Fruit fly (Drosophila melanogaster) whole organism, embryonic: Measurements from ENCODE around the gene Ubi-p63E.

ENCODE experiments used
- Asciz ChIP-seq: fragments of 200-800 bp; sonication (Bioruptor generic); optimal IDR thresholded peaks from 2 replicates; lab custom pipeline; 2017; ENCODE audit warnings: missing biosample characterization, mild to moderate bottlenecking, missing genetic modification characterization, missing genetic modification reagents
- Awh ChIP-seq: fragments of 200-800 bp; sonication (Bioruptor generic); IDR thresholded peaks from 2 replicates; pipeline ENCODE4, ENCODE4 v1.3.6; 2022; ENCODE audit warnings: missing biosample characterization, missing genetic modification characterization
- CG10147 ChIP-seq: fragments of 200-800 bp; sonication (Bioruptor generic); optimal IDR thresholded peaks from 2 replicates; lab custom pipeline; 2019; ENCODE audit warnings: missing biosample characterization, mild to moderate bottlenecking, missing genetic modification characterization, moderate library complexity
- CG10267 ChIP-seq: fragments of 200-800 bp; sonication (Bioruptor generic); optimal IDR thresholded peaks from 2 replicates; lab custom pipeline; 2018; ENCODE audit warnings: missing biosample characterization, mild to moderate bottlenecking, missing genetic modification characterization, moderate library complexity
- CG10565 ChIP-seq: fragments of 200-800 bp; sonication (Bioruptor generic); optimal IDR thresholded peaks from 3 replicates; lab custom pipeline; 2016; ENCODE audit warnings: missing biosample characterization, mild to moderate bottlenecking, missing genetic modification characterization
- CG10654 ChIP-seq: fragments of 200-800 bp; sonication (Bioruptor generic); optimal IDR thresholded peaks from 2 replicates; lab custom pipeline; 2016; ENCODE audit warnings: missing biosample characterization, missing genetic modification characterization
- CG10959 ChIP-seq: fragments of 200-800 bp; sonication (Bioruptor generic); IDR thresholded peaks from 2 replicates; pipeline ENCODE4 v1.3.6; 2022; ENCODE audit warnings: missing biosample characterization, missing genetic modification characterization
- CG11247 ChIP-seq: fragments of 200-800 bp; sonication (Bioruptor generic); IDR thresholded peaks from 2 replicates; pipeline ENCODE4 v1.3.6; 2022; ENCODE audit warnings: missing biosample characterization, missing genetic modification characterization
- CG11398 ChIP-seq: fragments of 200-800 bp; sonication (Bioruptor generic); optimal IDR thresholded peaks from 2 replicates; lab custom pipeline; 2016; ENCODE audit warnings: missing biosample characterization, missing genetic modification characterization
- CG11456 ChIP-seq: fragments of 200-800 bp; sonication (Bioruptor generic); IDR thresholded peaks from 3 replicates; pipeline ENCODE4 v1.3.6; 2022; ENCODE audit warnings: missing biosample characterization, missing genetic modification characterization
- CG14710 ChIP-seq: fragments of 200-800 bp; sonication (Bioruptor generic); optimal IDR thresholded peaks from 3 replicates; lab custom pipeline; 2019; ENCODE audit warnings: missing biosample characterization, mild to moderate bottlenecking, missing genetic modification characterization, moderate library complexity
- CG16813 ChIP-seq: fragments of 200-800 bp; sonication (Bioruptor generic); IDR thresholded peaks from 3 replicates; pipeline ENCODE4 v1.3.6; 2022; ENCODE audit warnings: missing biosample characterization, missing genetic modification characterization; ENCODE audit not compliant: partially characterized antibody
- CG16863 ChIP-seq: fragments of 200-800 bp; sonication (Bioruptor generic); optimal IDR thresholded peaks from 3 replicates; lab custom pipeline; 2016; ENCODE audit warnings: missing biosample characterization, missing genetic modification characterization
- CG17361 ChIP-seq: fragments of 200-800 bp; sonication (Bioruptor generic); IDR thresholded peaks from 3 replicates; pipeline ENCODE4 v1.3.6; 2022; ENCODE audit warnings: missing biosample characterization, missing genetic modification characterization
- CG17385 ChIP-seq: fragments of 200-800 bp; sonication (Bioruptor generic); optimal IDR thresholded peaks from 3 replicates; lab custom pipeline; 2018; ENCODE audit warnings: missing biosample characterization, mild to moderate bottlenecking, missing genetic modification characterization
- CG17829 ChIP-seq: fragments of 200-800 bp; optimal IDR thresholded peaks from 2 replicates; lab custom pipeline; 2019; ENCODE audit warnings: missing biosample characterization, mild to moderate bottlenecking, missing genetic modification characterization, moderate library complexity
- CG18476 ChIP-seq: fragments of 200-800 bp; sonication (Bioruptor generic); optimal IDR thresholded peaks from 2 replicates; lab custom pipeline; 2016; ENCODE audit warnings: missing biosample characterization, mild to moderate bottlenecking, missing genetic modification characterization
- CG32532 ChIP-seq: fragments of 200-800 bp; sonication (Bioruptor generic); IDR thresholded peaks from 2 replicates; pipeline ENCODE4 v1.3.6; 2022; ENCODE audit warnings: missing biosample characterization, missing genetic modification characterization
- CG33213 ChIP-seq: fragments of 200-800 bp; sonication (Bioruptor generic); optimal IDR thresholded peaks from 3 replicates; lab custom pipeline; 2016; ENCODE audit warnings: missing biosample characterization, missing genetic modification characterization
- CG3407 ChIP-seq: fragments of 200-800 bp; sonication (Bioruptor generic); optimal IDR thresholded peaks from 2 replicates; lab custom pipeline; 2018; ENCODE audit warnings: missing biosample characterization, mild to moderate bottlenecking, missing genetic modification characterization
- CG34376 ChIP-seq: fragments of 200-800 bp; sonication (Bioruptor generic); optimal IDR thresholded peaks from 2 replicates; lab custom pipeline; 2018; ENCODE audit warnings: missing biosample characterization, mild to moderate bottlenecking, missing genetic modification characterization
- CG3995 ChIP-seq: fragments of 200-800 bp; sonication (Bioruptor generic); optimal IDR thresholded peaks from 3 replicates; lab custom pipeline; 2016; ENCODE audit warnings: missing biosample characterization, missing genetic modification characterization
- CG6175 ChIP-seq: fragments of 200-800 bp; sonication (Bioruptor generic); IDR thresholded peaks from 3 replicates; pipeline ENCODE4 v1.3.6; 2022; ENCODE audit warnings: missing biosample characterization, missing genetic modification characterization
- CG6654 ChIP-seq: fragments of 200-800 bp; sonication (Bioruptor generic); optimal IDR thresholded peaks from 2 replicates; lab custom pipeline; 2017; ENCODE audit warnings: missing biosample characterization, mild to moderate bottlenecking, missing genetic modification characterization
- CG6813 ChIP-seq: fragments of 200-800 bp; sonication (Bioruptor generic); optimal IDR thresholded peaks from 2 replicates; lab custom pipeline; 2017; ENCODE audit warnings: missing biosample characterization, missing genetic modification characterization, mild to moderate bottlenecking, moderate library complexity, missing genetic modification reagents
- CG7372 ChIP-seq: fragments of 200-800 bp; sonication (Bioruptor generic); IDR thresholded peaks from 2 replicates; pipeline ENCODE4 v1.3.6; 2022; ENCODE audit warnings: missing biosample characterization, missing genetic modification characterization
- CG8478 ChIP-seq: fragments of >200 bp; optimal IDR thresholded peaks from 2 replicates; lab custom pipeline; 2018
- Fer3 ChIP-seq: fragments of 200-800 bp; sonication (Bioruptor generic); optimal IDR thresholded peaks from 2 replicates; lab custom pipeline; 2018; ENCODE audit warnings: missing biosample characterization, mild to moderate bottlenecking, missing genetic modification characterization, moderate library complexity
- HLH3B ChIP-seq: fragments of 200-800 bp; sonication (Bioruptor generic); IDR thresholded peaks from 2 replicates; pipeline ENCODE4 v1.3.6; 2022; ENCODE audit warnings: missing biosample characterization, missing genetic modification characterization
- HLH54F ChIP-seq: fragments of 200-800 bp; sonication (Bioruptor generic); optimal IDR thresholded peaks from 3 replicates; lab custom pipeline; 2016; ENCODE audit warnings: missing biosample characterization, missing genetic modification characterization
- HmgZ ChIP-seq: fragments of 200-800 bp; sonication (Bioruptor generic); optimal IDR thresholded peaks from 2 replicates; lab custom pipeline; 2018; ENCODE audit warnings: missing biosample characterization, mild to moderate bottlenecking, missing genetic modification characterization
- Meics ChIP-seq: fragments of 200-800 bp; sonication (Bioruptor generic); optimal IDR thresholded peaks from 2 replicates; lab custom pipeline; 2017; ENCODE audit warnings: missing biosample characterization, mild to moderate bottlenecking, missing genetic modification characterization
- Nf-YC ChIP-seq: fragments of 200-800 bp; optimal IDR thresholded peaks from 3 replicates; lab custom pipeline; 2019; ENCODE audit warnings: missing biosample characterization, mild to moderate bottlenecking, missing genetic modification characterization, moderate library complexity
- Ravus ChIP-seq: fragments of 200-800 bp; sonication (Bioruptor generic); IDR thresholded peaks from 2 replicates; pipeline ENCODE4 v1.3.6; 2022; ENCODE audit warnings: missing biosample characterization, missing genetic modification characterization
- Rx ChIP-seq: fragments of 200-800 bp; sonication (Bioruptor generic); IDR thresholded peaks from 2 replicates; pipeline ENCODE4 v1.3.6; 2022; ENCODE audit warnings: missing biosample characterization, missing genetic modification characterization
- Sox100B ChIP-seq: fragments of 200-800 bp; sonication (Bioruptor generic); optimal IDR thresholded peaks from 3 replicates; lab custom pipeline; 2018; ENCODE audit warnings: missing biosample characterization, mild to moderate bottlenecking, missing genetic modification characterization
- Spps ChIP-seq: fragments of 200-800 bp; sonication (Bioruptor generic); optimal IDR thresholded peaks from 2 replicates; lab custom pipeline; 2018; ENCODE audit warnings: missing biosample characterization, mild to moderate bottlenecking, missing genetic modification characterization
- Trl ChIP-seq, 3 experiments: fragments of >200 bp in 2 of 3; fragments of 200-800 bp in 1 of 3; sonication (Bioruptor generic) in 1 of 3; optimal IDR thresholded peaks; 2 replicates in 1 of 3; 3 replicates in 2 of 3; lab custom pipeline; 2016 to 2017; ENCODE audit warnings: missing biosample characterization in 1 of 3, missing genetic modification characterization in 1 of 3
- chif ChIP-seq, 2 experiments: fragments of 200-800 bp; sonication (Bioruptor generic); optimal IDR thresholded peaks; 3 replicates each; lab custom pipeline; 2016; ENCODE audit warnings: missing biosample characterization in 2 of 2, missing genetic modification characterization in 2 of 2
- ci ChIP-seq: fragments of 200-800 bp; sonication (Bioruptor generic); IDR thresholded peaks from 3 replicates; pipeline ENCODE4 v1.3.6; 2022; ENCODE audit warnings: missing biosample characterization, missing genetic modification characterization
- fd3F ChIP-seq: fragments of 200-800 bp; sonication (Bioruptor generic); optimal IDR thresholded peaks from 2 replicates; lab custom pipeline; 2018; ENCODE audit warnings: missing biosample characterization, mild to moderate bottlenecking, missing genetic modification characterization, moderate library complexity
- hkb ChIP-seq, 2 experiments: fragments of 200-800 bp in 1 of 2; fragments of >200 bp in 1 of 2; sonication (Bioruptor generic) in 1 of 2; IDR thresholded peaks in 1 of 2; optimal IDR thresholded peaks in 1 of 2; 2 replicates each; pipeline versions ENCODE4 v1.3.6 to Lab custom; 2017 to 2022; ENCODE audit warnings: missing biosample characterization in 1 of 2, missing genetic modification characterization in 1 of 2
- otp ChIP-seq: fragments of 200-800 bp; sonication (Bioruptor generic); IDR thresholded peaks from 3 replicates; pipeline ENCODE4, ENCODE4 v1.3.6; 2022; ENCODE audit warnings: missing biosample characterization, missing genetic modification characterization
- pb ChIP-seq: fragments of 200-800 bp; sonication (Bioruptor generic); optimal IDR thresholded peaks from 3 replicates; lab custom pipeline; 2016; ENCODE audit warnings: missing biosample characterization, missing genetic modification characterization
- ro ChIP-seq: fragments of 200-800 bp; sonication (Bioruptor generic); IDR thresholded peaks from 2 replicates; pipeline ENCODE4 v1.3.6; 2022; ENCODE audit warnings: missing biosample characterization, missing genetic modification characterization
- sd ChIP-seq: fragments of 200-800 bp; sonication (Bioruptor generic); optimal IDR thresholded peaks from 3 replicates; lab custom pipeline; 2018; ENCODE audit warnings: missing biosample characterization, mild to moderate bottlenecking, missing genetic modification characterization, moderate library complexity
- sisA ChIP-seq: fragments of 200-800 bp; sonication (Bioruptor generic); IDR thresholded peaks from 2 replicates; pipeline ENCODE4 v1.3.6; 2022; ENCODE audit warnings: missing biosample characterization, missing genetic modification characterization
- tio ChIP-seq: fragments of 200-800 bp; sonication (Bioruptor generic); optimal IDR thresholded peaks from 2 replicates; lab custom pipeline; 2017; ENCODE audit warnings: missing biosample characterization, missing genetic modification characterization, inconsistent platforms
- wek ChIP-seq: fragments of 200-800 bp; sonication (Bioruptor generic); optimal IDR thresholded peaks from 3 replicates; lab custom pipeline; 2018; ENCODE audit warnings: missing biosample characterization, mild to moderate bottlenecking, missing genetic modification characterization, moderate library complexity
- wor ChIP-seq: fragments of 200-800 bp; sonication (Bioruptor generic); IDR thresholded peaks from 2 replicates; pipeline ENCODE4 v1.3.6; 2022; ENCODE audit warnings: missing biosample characterization, missing genetic modification characterization

Gene Ubi-p63E

DNA sequence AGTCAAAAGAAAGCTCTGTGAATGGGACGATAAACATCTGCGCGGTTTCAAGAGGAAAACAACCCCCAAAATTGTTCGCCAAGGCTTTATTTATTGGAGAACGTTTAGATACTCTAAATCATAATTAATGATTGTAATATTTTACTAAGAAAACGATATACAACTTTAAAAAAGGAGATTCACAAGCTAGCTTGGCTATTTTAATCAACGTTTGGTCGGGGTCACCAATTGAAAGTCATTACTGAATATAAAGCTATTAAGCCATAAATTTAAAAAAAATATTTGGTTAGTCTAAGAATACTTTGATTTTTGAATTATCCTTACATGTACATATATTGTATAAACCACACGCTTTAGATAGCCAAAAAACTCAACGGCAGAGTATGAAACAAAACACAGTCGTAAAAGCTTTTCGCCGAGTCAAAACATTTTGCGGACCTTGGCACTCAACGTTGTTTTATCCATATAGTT, 10.8 kb downstream of the Ubi-p63E start, which contains the start of gene Fie (continued):
- no peak for TF ChIP-seq chif (GFP tag; optimal IDR thresholded peaks at IDR 0.05; lab: Kevin White, UChicago)
- peak; percentile 13 for TF ChIP-seq CG16863
- TF ChIP-seq CG11247 (GFP tag; lab: Robert Waterston, UW) = no peak
- peak; percentile 21 for TF ChIP-seq Nf-YC (tag; lab: Kevin White, UChicago)
- no peak for TF ChIP-seq wek (GFP tag; lab: Kevin White, UChicago)
- TF ChIP-seq CG10959 = no peak
- no peak for TF ChIP-seq CG16813 (GFP tag; lab: Robert Waterston, UW)
- TF ChIP-seq CG17385 = peak; percentile 71
- peak; percentile 72 for TF ChIP-seq CG17361 (GFP tag; lab: Robert Waterston, UW)
- TF ChIP-seq CG33213 (GFP tag; lab: Kevin White, UChicago) = peak; percentile 4
- no peak for TF ChIP-seq CG11456 (GFP tag; lab: Robert Waterston, UW)
- TF ChIP-seq CG11398 (GFP tag; lab: Kevin White, UChicago) = no peak
- peak; percentile 33 for TF ChIP-seq sd (tag; lab: Kevin White, UChicago)
- peak; percentile 57 for TF ChIP-seq Asciz (GFP tag; lab: Kevin White, UChicago)
- peak; percentile 63 for TF ChIP-seq tio
- TF ChIP-seq CG17829 (tag; lab: Kevin White, UChicago) = peak; percentile 31
- TF ChIP-seq CG10147 (GFP tag; lab: Kevin White, UChicago) = peak; percentile 82
- peak; percentile 50 for TF ChIP-seq CG18476 (GFP tag; lab: Kevin White, UChicago)
- peak; percentile 43 for TF ChIP-seq HmgZ (tag; lab: Kevin White, UChicago)
- TF ChIP-seq CG14710 (tag; lab: Kevin White, UChicago) = peak; percentile 25
- peak; percentile 54; the same call in 1 of the 2 replicates for TF ChIP-seq sisA (GFP tag; lab: Robert Waterston, UW)
- TF ChIP-seq CG3995 (GFP tag; lab: Kevin White, UChicago) = no peak
- TF ChIP-seq CG32532 = peak; percentile 63
- peak; percentile 67 for TF ChIP-seq Sox100B (GFP tag; lab: Kevin White, UChicago)
- no peak for TF ChIP-seq ro (GFP tag; lab: Robert Waterston, UW)
- TF ChIP-seq otp (GFP tag; lab: Robert Waterston, UW) = no peak
- TF ChIP-seq fd3F (GFP tag; lab: Kevin White, UChicago) = peak; percentile 57
- TF ChIP-seq CG6175 (GFP tag; lab: Robert Waterston, UW) = no peak
- TF ChIP-seq CG7372 (GFP tag; lab: Robert Waterston, UW) = 0 out of 2 replicates have a peak, but pooled peaks have one; percentile 16
- peak; percentile 60 for TF ChIP-seq HLH54F
- no peak for TF ChIP-seq Spps (tag; lab: Kevin White, UChicago)
- TF ChIP-seq Trl (optimal IDR thresholded peaks at IDR 0.05; lab: Kevin White, UChicago) = no peak
- no peak for TF ChIP-seq Trl (GFP tag; optimal IDR thresholded peaks at IDR 0.05; lab: Kevin White, UChicago)
- TF ChIP-seq CG3407 (GFP tag; lab: Kevin White, UChicago) = peak; percentile 26
- TF ChIP-seq CG10267 (tag; lab: Kevin White, UChicago) = peak; percentile 41
- TF ChIP-seq wor (GFP tag; lab: Robert Waterston, UW) = 0 out of 2 replicates have a peak, but pooled peaks have one; percentile 29
- peak; percentile 51 for TF ChIP-seq CG6813 (GFP tag; lab: Kevin White, UChicago)
- TF ChIP-seq Fer3 (tag; lab: Kevin White, UChicago) = peak; percentile 63
- no peak for TF ChIP-seq CG10565 (GFP tag; lab: Kevin White, UChicago)
- no peak for TF ChIP-seq Ravus (GFP tag; lab: Robert Waterston, UW)
- no peak for TF ChIP-seq CG6654
- TF ChIP-seq Meics (GFP tag; lab: Kevin White, UChicago) = peak; percentile 83
- TF ChIP-seq HLH3B (GFP tag; lab: Robert Waterston, UW) = no peak
- TF ChIP-seq CG10654 (GFP tag; lab: Kevin White, UChicago) = no peak
- 0 out of 3 replicates have a peak, but pooled peaks have one; percentile 33 for TF ChIP-seq ci
- no peak for TF ChIP-seq hkb (optimal IDR thresholded peaks at IDR 0.05; lab: Kevin White, UChicago)
- peak; percentile 53 for TF ChIP-seq hkb (GFP tag; IDR thresholded peaks at IDR 0.05; lab: Robert Waterston, UW)
- TF ChIP-seq CG8478 (lab: Kevin White, UChicago) = no peak
- TF ChIP-seq pb (GFP tag; lab: Kevin White, UChicago) = no peak
- 0 out of 2 replicates have a peak, but pooled peaks have one; percentile 16 for TF ChIP-seq Awh (GFP tag; lab: Robert Waterston, UW)
- no peak for TF ChIP-seq Rx
- TF ChIP-seq CG34376 (GFP tag; lab: Kevin White, UChicago) = peak; percentile 37
